Worm (Caenorhabditis elegans) whole organism, L4/young adult: Measurements from ENCODE around the gene F59A1.16.

Experiments
- W03F9.2 ChIP-seq: fragments of 150-350 bp; optimal IDR thresholded peaks from 2 replicates; lab custom pipeline; 2014; ENCODE audit warnings: missing biosample characterization, missing genetic modification characterization
- him-1 ChIP-seq: sonication (generic microtip); optimal IDR thresholded peaks from 2 replicates; lab custom pipeline; 2016; ENCODE audit warnings: missing genotype, missing genetic modification reagents, missing genetic modification characterization, missing compliant biosample characterization

DNA sequence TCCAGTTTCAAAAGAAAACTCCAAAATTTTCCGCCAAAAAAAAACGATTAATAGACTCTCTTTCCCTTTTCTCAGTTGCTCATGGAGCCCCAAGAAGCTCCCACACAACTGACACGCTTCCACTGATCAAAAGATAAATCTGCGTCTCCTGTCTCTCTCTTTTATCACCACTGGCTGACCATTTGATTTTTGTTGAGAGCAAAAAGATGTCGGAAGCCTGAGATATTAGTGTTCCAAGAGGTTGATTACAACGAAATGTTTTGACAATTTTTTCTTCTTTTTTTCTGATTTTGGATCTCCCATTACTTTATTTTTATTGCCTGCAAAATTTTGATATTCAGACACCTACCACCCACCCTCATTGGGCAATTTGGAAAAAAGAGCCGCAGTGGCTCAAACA is 47.8 kb upstream of the F59A1.16 start, which contains the start of gene twk-42:
- no peak for TF ChIP-seq W03F9.2 (tag; lab: Kevin White, UChicago)
- TF ChIP-seq him-1, result no peak
